Worm (Caenorhabditis elegans) whole organism, L3 larva: ENCODE measurements around the gene fask-1.

Experiments used
- R02D3.7 ChIP-seq: fragments of 150-350 bp; optimal IDR thresholded peaks from 2 replicates; lab custom pipeline; 2014; ENCODE audit warnings: missing biosample characterization, missing genetic modification characterization
- ZK546.5 ChIP-seq: sonication (generic microtip); optimal IDR thresholded peaks from 2 replicates; lab custom pipeline; 2017; ENCODE audit warnings: missing biosample characterization, missing genetic modification characterization
- aly-2 ChIP-seq: fragments of 150-350 bp; optimal IDR thresholded peaks from 2 replicates; lab custom pipeline; 2014; ENCODE audit warnings: missing biosample characterization, missing genetic modification characterization
- ama-1 ChIP-seq: fragments of 150-350 bp; optimal IDR thresholded peaks from 2 replicates; lab custom pipeline; 2018
- ceh-28 ChIP-seq: fragments of 150-350 bp; optimal IDR thresholded peaks from 2 replicates; lab custom pipeline; 2014; ENCODE audit warnings: missing biosample characterization, missing genetic modification reagents, missing genetic modification characterization
- ceh-82 ChIP-seq: fragments of 150-350 bp; optimal IDR thresholded peaks from 2 replicates; lab custom pipeline; 2014; ENCODE audit warnings: missing biosample characterization, missing genetic modification characterization
- daf-12 ChIP-seq: fragments of 150-350 bp; optimal IDR thresholded peaks from 2 replicates; lab custom pipeline; 2014; ENCODE audit warnings: missing biosample characterization, missing genetic modification reagents, missing genetic modification characterization
- egl-5 ChIP-seq: fragments of 150-350 bp; optimal IDR thresholded peaks from 2 replicates; lab custom pipeline; 2017; ENCODE audit warnings: missing biosample characterization, missing genetic modification reagents, missing genetic modification characterization, inconsistent platforms
- elt-2 ChIP-seq: sonication (generic microtip); optimal IDR thresholded peaks from 2 replicates; lab custom pipeline; 2016; ENCODE audit warnings: missing genetic modification reagents, mild to moderate bottlenecking, missing genetic modification characterization, missing compliant biosample characterization
- elt-3 ChIP-seq, 3 experiments: fragments of 150-350 bp in 1 of 3; sonication (generic microtip) in 2 of 3; optimal IDR thresholded peaks; 2 replicates in 2 of 3; 4 replicates in 1 of 3; lab custom pipeline; 2014 to 2017; ENCODE audit warnings: missing biosample characterization in 3 of 3, missing genetic modification characterization in 3 of 3
- fos-1 ChIP-seq: fragments of 150-350 bp; optimal IDR thresholded peaks from 2 replicates; lab custom pipeline; 2014; ENCODE audit warnings: missing biosample characterization, missing genetic modification characterization
- hmg-11 ChIP-seq: sonication (generic microtip); optimal IDR thresholded peaks from 2 replicates; lab custom pipeline; 2016; ENCODE audit warnings: missing genetic modification characterization, missing compliant biosample characterization
- jun-1 ChIP-seq: fragments of 150-350 bp; optimal IDR thresholded peaks from 2 replicates; lab custom pipeline; 2014; ENCODE audit warnings: missing biosample characterization, missing genetic modification reagents, missing genetic modification characterization
- lin-15B ChIP-seq: fragments of 150-350 bp; optimal IDR thresholded peaks from 2 replicates; lab custom pipeline; 2014; ENCODE audit warnings: missing biosample characterization, missing genetic modification characterization
- lin-39 ChIP-seq: fragments of 150-350 bp; optimal IDR thresholded peaks from 2 replicates; lab custom pipeline; 2018; ENCODE audit warnings: missing biosample characterization, missing genetic modification reagents, missing genetic modification characterization
- nfya-1 ChIP-seq: sonication (generic microtip); optimal IDR thresholded peaks from 2 replicates; lab custom pipeline; 2017; ENCODE audit warnings: missing genetic modification characterization, mild to moderate bottlenecking, missing compliant biosample characterization, antibody characterized with exemption, moderate library complexity; ENCODE audit not compliant: insufficient read depth
- nhr-12 ChIP-seq: fragments of 150-350 bp; optimal IDR thresholded peaks from 2 replicates; lab custom pipeline; 2014; ENCODE audit warnings: missing biosample characterization, missing genetic modification characterization
- nhr-23 ChIP-seq: fragments of 150-350 bp; optimal IDR thresholded peaks from 2 replicates; lab custom pipeline; 2014; ENCODE audit warnings: missing biosample characterization, missing genetic modification reagents, missing genetic modification characterization
- nhr-237 ChIP-seq: fragments of 150-350 bp; optimal IDR thresholded peaks from 2 replicates; lab custom pipeline; 2014; ENCODE audit warnings: missing biosample characterization, missing genetic modification characterization
- nhr-25 ChIP-seq: sonication (generic microtip); optimal IDR thresholded peaks from 2 replicates; lab custom pipeline; 2017; ENCODE audit warnings: missing biosample characterization, missing genetic modification characterization
- nhr-28 ChIP-seq: fragments of 150-350 bp; optimal IDR thresholded peaks from 2 replicates; lab custom pipeline; 2014; ENCODE audit warnings: missing biosample characterization, missing genetic modification characterization
- nhr-43 ChIP-seq: sonication (generic microtip); optimal IDR thresholded peaks from 2 replicates; lab custom pipeline; 2016; ENCODE audit warnings: mild to moderate bottlenecking, missing genetic modification characterization, missing compliant biosample characterization; ENCODE audit not compliant: poor library complexity, severe bottlenecking
- nhr-67 ChIP-seq: fragments of 150-350 bp; optimal IDR thresholded peaks from 2 replicates; lab custom pipeline; 2014; ENCODE audit warnings: missing biosample characterization, missing genetic modification characterization
- nhr-77 ChIP-seq: fragments of 150-350 bp; optimal IDR thresholded peaks from 2 replicates; lab custom pipeline; 2014; ENCODE audit warnings: missing biosample characterization, missing genetic modification characterization
- pha-4 ChIP-seq: fragments of 150-350 bp; optimal IDR thresholded peaks from 2 replicates; lab custom pipeline; 2014; ENCODE audit warnings: missing biosample characterization, missing genetic modification reagents, missing genetic modification characterization
- pqm-1 ChIP-seq: fragments of 150-350 bp; optimal IDR thresholded peaks from 2 replicates; lab custom pipeline; 2017; ENCODE audit warnings: missing biosample characterization, missing genetic modification characterization, inconsistent platforms
- sea-2 ChIP-seq: fragments of 150-350 bp; sonication (generic microtip); optimal IDR thresholded peaks from 4 replicates; lab custom pipeline; 2014; ENCODE audit warnings: missing biosample characterization, missing genetic modification reagents, missing genetic modification characterization
- snpc-4 ChIP-seq: fragments of 150-350 bp; optimal IDR thresholded peaks from 2 replicates; lab custom pipeline; 2014; ENCODE audit warnings: missing biosample characterization, missing genetic modification characterization
- unc-39 ChIP-seq: sonication (generic microtip); optimal IDR thresholded peaks from 4 replicates; lab custom pipeline; 2017; ENCODE audit warnings: missing biosample characterization, missing genetic modification characterization
- unc-62 ChIP-seq: fragments of 150-350 bp; sonication (generic microtip); optimal IDR thresholded peaks from 4 replicates; lab custom pipeline; 2014; ENCODE audit warnings: missing biosample characterization, missing genetic modification reagents, missing genetic modification characterization
- ztf-11 ChIP-seq: fragments of 150-350 bp; optimal IDR thresholded peaks from 2 replicates; lab custom pipeline; 2014; ENCODE audit warnings: missing biosample characterization, missing genetic modification characterization
- ztf-4 ChIP-seq: fragments of 150-350 bp; optimal IDR thresholded peaks from 2 replicates; lab custom pipeline; 2014; ENCODE audit warnings: missing biosample characterization, missing genetic modification characterization

fask-1 gene

DNA sequence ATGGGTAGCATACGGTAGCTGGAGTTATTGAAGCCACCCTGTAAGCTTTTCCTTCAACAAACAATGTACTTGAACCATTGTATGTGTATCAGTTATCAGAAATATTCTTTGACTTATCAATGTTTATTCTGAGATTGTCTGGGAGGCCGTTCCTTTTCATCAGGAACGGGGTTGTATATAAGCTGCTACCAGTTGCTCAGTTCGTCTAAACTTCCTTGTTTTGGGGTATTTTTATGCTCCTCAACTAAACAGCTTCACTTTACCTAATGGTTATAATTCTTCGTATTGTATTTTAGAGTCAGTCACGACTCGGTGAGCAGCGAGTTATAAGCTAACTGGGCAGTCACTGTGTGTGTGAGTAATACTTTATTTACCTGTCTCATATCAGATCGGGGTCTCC is 14.8 kb upstream of the fask-1 start:
- TF ChIP-seq nhr-28 = no peak
- peak; percentile 17 for TF ChIP-seq pha-4 (tag; lab: Kevin White, UChicago)
- TF ChIP-seq nhr-12 (tag; lab: Kevin White, UChicago) = no peak

DNA sequence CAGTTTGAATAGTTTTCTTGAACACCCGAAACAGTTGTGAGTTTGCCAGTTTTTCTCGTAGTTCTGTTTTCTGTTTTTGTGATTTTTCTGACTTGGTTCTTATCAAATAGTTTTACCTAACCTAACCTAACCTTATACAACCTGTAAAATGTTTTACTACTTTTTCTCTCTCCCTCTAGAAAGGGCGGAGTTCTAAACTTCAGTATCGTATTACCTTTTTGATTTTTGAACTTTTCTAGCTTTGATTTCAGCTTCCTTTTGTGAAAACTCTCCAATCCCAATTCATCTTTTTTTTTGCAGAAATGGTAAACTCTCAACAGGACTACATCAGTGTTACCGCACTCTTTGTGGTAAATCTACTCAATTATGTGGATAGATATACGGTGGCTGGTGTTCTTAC is 13.8 kb upstream of the fask-1 start, which contains the start of gene spin-2:
TSS of gene spin-2 (plus strand) at position 301 of the 400 bp plus-strand sequence.
- TF ChIP-seq jun-1 = no peak

DNA sequence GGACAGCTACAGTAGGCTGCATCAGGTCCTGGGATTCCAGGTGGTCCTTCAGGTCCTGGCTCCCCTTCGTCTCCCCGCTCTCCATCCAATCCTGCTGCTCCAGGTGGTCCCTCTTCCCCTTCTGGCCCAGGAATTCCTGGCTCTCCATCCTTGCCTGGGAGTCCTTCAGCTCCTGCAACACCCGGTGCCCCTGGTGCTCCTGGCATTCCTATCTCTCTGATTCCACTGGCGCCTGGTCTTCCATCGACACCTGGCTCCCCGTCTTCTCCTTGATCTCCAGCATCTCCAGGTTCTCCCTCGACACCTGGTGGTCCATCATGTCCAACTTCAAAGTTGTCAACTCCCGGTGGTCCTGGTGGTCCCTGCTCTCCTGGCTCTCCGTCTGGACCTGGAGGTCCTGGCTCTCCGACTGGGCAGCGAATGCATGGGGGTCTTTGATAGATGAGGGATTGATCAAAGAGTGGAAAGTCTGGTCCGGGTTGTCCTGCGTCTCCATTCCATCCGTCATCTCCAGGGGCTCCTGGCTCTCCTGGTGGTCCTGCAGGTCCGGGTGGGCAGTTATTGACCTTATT is 10.8 kb upstream of the fask-1 start:
- no peak for TF ChIP-seq nfya-1 (tag; lab: Kevin White, UChicago)
- no peak for TF ChIP-seq elt-3 (tag; optimal IDR thresholded peaks at IDR 0.05; lab: Kevin White, UChicago)
- no peak for TF ChIP-seq nhr-67 (tag; lab: Kevin White, UChicago)
- TF ChIP-seq ama-1 (lab: Kevin White, UChicago) = no peak
- no peak for TF ChIP-seq fos-1 (tag; lab: Kevin White, UChicago)
- TF ChIP-seq jun-1 = no peak
- no peak for TF ChIP-seq aly-2
- no peak for TF ChIP-seq nhr-237 (tag; lab: Kevin White, UChicago)
- no peak for TF ChIP-seq ZK546.5 (tag; lab: Kevin White, UChicago)
- no peak for TF ChIP-seq unc-39 (tag; lab: Kevin White, UChicago)
- TF ChIP-seq nhr-12 (tag; lab: Kevin White, UChicago) = no peak
- no peak for TF ChIP-seq nhr-43 (tag; lab: Kevin White, UChicago)
- TF ChIP-seq unc-62 (GFP tag; lab: Kevin White, UChicago) = no peak

DNA sequence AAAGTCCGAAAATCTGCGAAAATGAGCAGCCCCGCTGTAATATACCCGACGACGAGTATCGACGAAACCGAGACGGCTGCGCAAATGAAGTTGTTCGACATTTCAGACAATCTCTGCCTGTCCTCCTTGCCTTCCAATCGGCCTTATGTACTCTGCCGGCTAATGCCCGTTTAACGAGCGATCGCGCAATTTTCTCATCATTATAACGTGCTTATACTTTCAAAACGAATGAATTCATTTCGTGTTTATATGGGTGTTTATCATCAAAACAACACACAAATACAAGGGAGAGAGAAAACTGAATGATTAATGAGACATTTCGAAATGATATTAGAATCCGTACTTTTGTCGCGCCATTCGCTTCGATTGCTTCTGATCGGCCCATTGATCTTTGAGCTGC is 9.5 kb upstream of the fask-1 start, which contains the start of gene col-132:
TSS of gene col-132 (minus strand) at position 101 of the 400 bp plus-strand sequence.
- TF ChIP-seq lin-39 = no peak
- no peak for TF ChIP-seq nhr-43 (tag; lab: Kevin White, UChicago)
- no peak for TF ChIP-seq ztf-11
- TF ChIP-seq sea-2 (GFP tag; lab: Kevin White, UChicago) = no peak
- TF ChIP-seq nhr-25 (tag; lab: Kevin White, UChicago) = no peak
- TF ChIP-seq nhr-23 (tag; lab: Kevin White, UChicago) = no peak
- TF ChIP-seq aly-2 = no peak
- TF ChIP-seq nfya-1 (tag; lab: Kevin White, UChicago) = no peak
- TF ChIP-seq nhr-237 (tag; lab: Kevin White, UChicago) = no peak

DNA sequence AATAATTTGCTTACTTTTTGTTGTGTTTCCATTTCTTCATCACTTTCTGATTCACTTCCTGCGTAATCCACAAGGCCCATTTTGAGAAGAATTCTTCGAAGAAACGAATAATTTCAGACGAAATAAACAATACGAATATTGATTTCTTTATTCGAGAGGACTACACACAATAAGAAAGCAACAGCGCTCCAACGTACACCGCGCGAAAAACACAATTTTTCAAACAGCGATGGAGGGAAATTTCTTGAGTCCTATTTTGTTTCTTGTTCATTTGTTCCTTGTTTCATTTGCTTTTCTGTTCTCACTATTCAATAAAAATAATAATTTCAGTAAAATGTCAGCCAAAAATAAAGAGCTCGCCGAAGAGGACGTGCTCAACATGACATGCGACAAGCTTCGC is 6.8 kb upstream of the fask-1 start, which contains the start of the genes prcc-1 and C39E9.12:
TSS of gene prcc-1 (minus strand) at position 119 of the 400 bp plus-strand sequence.
TSS of gene C39E9.12 (plus strand) at position 331 of the 400 bp plus-strand sequence.
- TF ChIP-seq pha-4 (tag; lab: Kevin White, UChicago) (peak; percentile 86), nhr-77 (tag; lab: Kevin White, UChicago) (no peak), nhr-23 (tag; lab: Kevin White, UChicago) (peak; percentile 63), ceh-28 (tag; lab: Kevin White, UChicago) (peak; percentile 81), nhr-43 (tag; lab: Kevin White, UChicago) (peak; percentile 25), lin-15B (tag; lab: Kevin White, UChicago) (peak; percentile 91), hmg-11 (tag; lab: Kevin White, UChicago) (no peak), R02D3.7 (peak; percentile 16), egl-5 (tag; lab: Kevin White, UChicago) (peak; percentile 29), daf-12 (tag; lab: Kevin White, UChicago) (no peak), elt-2 (tag; lab: Kevin White, UChicago) (peak; percentile 12), lin-39 (peak; percentile 45), nhr-25 (tag; lab: Kevin White, UChicago) (peak; percentile 58), ZK546.5 (tag; lab: Kevin White, UChicago) (no peak), ztf-4 (tag; lab: Kevin White, UChicago) (no peak), ceh-82 (tag; lab: Kevin White, UChicago) (no peak), pqm-1 (peak; percentile 42), snpc-4 (peak; percentile 50), elt-3 (tag; optimal IDR thresholded peaks at IDR 0.05; lab: Kevin White, UChicago) (no peak)
